Fruit fly (Drosophila melanogaster): ENCODE data around the gene CG5853.
A peak's percentile ranks its signal among the peaks of the same experiment; 100 is the strongest.

CG5853 gene

dm6 chr2L:9919949-9920348, 27.5 kb downstream of the CG5853 start, which contains the start of gene CG4594:
Gene CG4594, plus strand, starts transcription at chr2L:9920160.
- no peak for TF ChIP-seq CG11617 (GFP tag; optimal IDR thresholded peaks at IDR 0.05)

dm6 chr2L:9919218-9919617, 28.2 kb downstream of the CG5853 start:
- TF ChIP-seq CG14711 (tag; optimal IDR thresholded peaks at IDR 0.05) (no peak), CG7101 (tag; optimal IDR thresholded peaks at IDR 0.05) (no peak), Clk (GFP tag; optimal IDR thresholded peaks at IDR 0.05) (no peak), CG7045 (GFP tag; optimal IDR thresholded peaks at IDR 0.05) (no peak), pad (GFP tag; optimal IDR thresholded peaks at IDR 0.05) (no peak), kay (GFP tag; ENCODE audit: borderline replicate concordance) (no peak)

dm6 chr2L:9918020-9918959, 29.2 kb downstream of the CG5853 start, which contains the start of the genes CG5885 and CG4598:
Gene CG5885, minus strand, starts transcription at chr2L:9918330.
Gene CG4598, plus strand, starts transcription at chr2L:9918618.
- TF ChIP-seq tj (GFP tag; optimal IDR thresholded peaks at IDR 0.05) (peak; percentile 46), Clk (GFP tag; optimal IDR thresholded peaks at IDR 0.05) (peak; percentile 23), Hr96 (GFP tag; optimal IDR thresholded peaks at IDR 0.05) (peak; percentile 62), kay (GFP tag; ENCODE audit: borderline replicate concordance) (no peak), CG1620 (GFP tag; optimal IDR thresholded peaks at IDR 0.05) (peak; percentile 60), CG7101 (tag; optimal IDR thresholded peaks at IDR 0.05) (peak; percentile 70), CG5204 (GFP tag; optimal IDR thresholded peaks at IDR 0.05) (peak; percentile 63), Crg-1 (GFP tag; optimal IDR thresholded peaks at IDR 0.05) (peak; percentile 34), CG14711 (tag; optimal IDR thresholded peaks at IDR 0.05) (peak; percentile 42), toe (GFP tag; optimal IDR thresholded peaks at IDR 0.05) (peak; percentile 76), CG7045 (GFP tag; optimal IDR thresholded peaks at IDR 0.05) (peak; percentile 68), cic (GFP tag; optimal IDR thresholded peaks at IDR 0.05) (peak; percentile 33), bab1 (GFP tag; optimal IDR thresholded peaks at IDR 0.05) (peak; percentile 45), CG12768 (GFP tag; optimal IDR thresholded peaks at IDR 0.05) (peak; percentile 77), CG33017 (tag; optimal IDR thresholded peaks at IDR 0.05) (peak; percentile 77), Mnt (GFP tag; optimal IDR thresholded peaks at IDR 0.05) (peak; percentile 18), ovo (GFP tag; optimal IDR thresholded peaks at IDR 0.05) (no peak), cnc (optimal IDR thresholded peaks at IDR 0.05) (no peak), pad (GFP tag; optimal IDR thresholded peaks at IDR 0.05) (peak; percentile 23), CG11617 (GFP tag; optimal IDR thresholded peaks at IDR 0.05) (peak; percentile 79)

dm6 chr2L:9915011-9915850, 32.2 kb downstream of the CG5853 start, which contains the start of gene yip2:
Gene yip2, plus strand, starts transcription at chr2L:9915253.
- TF ChIP-seq CG12768 (GFP tag; optimal IDR thresholded peaks at IDR 0.05) (peak; percentile 100), CG7101 (tag; optimal IDR thresholded peaks at IDR 0.05) (peak; percentile 70), Hr96 (GFP tag; optimal IDR thresholded peaks at IDR 0.05) (peak; percentile 99), pad (GFP tag; optimal IDR thresholded peaks at IDR 0.05) (peak; percentile 61), CG14711 (tag; optimal IDR thresholded peaks at IDR 0.05) (peak; percentile 45), Mnt (GFP tag; optimal IDR thresholded peaks at IDR 0.05) (peak; percentile 82), ovo (GFP tag; optimal IDR thresholded peaks at IDR 0.05) (peak; percentile 49), tj (GFP tag; optimal IDR thresholded peaks at IDR 0.05) (peak; percentile 88), cnc (optimal IDR thresholded peaks at IDR 0.05) (peak in 1 of 2 experiments; percentile 7), kay (GFP tag; ENCODE audit: borderline replicate concordance) (no peak), CG7045 (GFP tag; optimal IDR thresholded peaks at IDR 0.05) (peak; percentile 93), Clk (GFP tag; optimal IDR thresholded peaks at IDR 0.05) (peak; percentile 90), CG1620 (GFP tag; optimal IDR thresholded peaks at IDR 0.05) (peak; percentile 50), cic (GFP tag; optimal IDR thresholded peaks at IDR 0.05) (peak; percentile 91), bab1 (GFP tag; optimal IDR thresholded peaks at IDR 0.05) (peak; percentile 81), CG5204 (GFP tag; optimal IDR thresholded peaks at IDR 0.05) (peak; percentile 97), toe (GFP tag; optimal IDR thresholded peaks at IDR 0.05) (peak; percentile 99), Crg-1 (GFP tag; optimal IDR thresholded peaks at IDR 0.05) (peak; percentile 65), CG33017 (tag; optimal IDR thresholded peaks at IDR 0.05) (peak; percentile 74), CG11617 (GFP tag; optimal IDR thresholded peaks at IDR 0.05) (peak; percentile 95)

- TF ChIP-seq tj (GFP tag; optimal IDR thresholded peaks at IDR 0.05) (no peak), Clk (GFP tag; optimal IDR thresholded peaks at IDR 0.05) (no peak), CG7101 (tag; optimal IDR thresholded peaks at IDR 0.05) (no peak), CG5204 (GFP tag; optimal IDR thresholded peaks at IDR 0.05) (no peak), CG11617 (GFP tag; optimal IDR thresholded peaks at IDR 0.05) (no peak), pad (GFP tag; optimal IDR thresholded peaks at IDR 0.05) (no peak), CG33017 (tag; optimal IDR thresholded peaks at IDR 0.05) (no peak), CG12768 (GFP tag; optimal IDR thresholded peaks at IDR 0.05) (no peak), CG14711 (tag; optimal IDR thresholded peaks at IDR 0.05) (peak; percentile 95), Crg-1 (GFP tag; optimal IDR thresholded peaks at IDR 0.05) (no peak), kay (GFP tag; ENCODE audit: borderline replicate concordance) (no peak), ovo (GFP tag; optimal IDR thresholded peaks at IDR 0.05) (no peak), Mnt (GFP tag; optimal IDR thresholded peaks at IDR 0.05) (peak; percentile 17), cic (GFP tag; optimal IDR thresholded peaks at IDR 0.05) (no peak), Hr96 (GFP tag; optimal IDR thresholded peaks at IDR 0.05) (peak; percentile 21), cnc (optimal IDR thresholded peaks at IDR 0.05) (no peak), CG7045 (GFP tag; optimal IDR thresholded peaks at IDR 0.05) (no peak), bab1 (GFP tag; optimal IDR thresholded peaks at IDR 0.05) (no peak)
Measured at dm6 chr2L:9912570-9913260, 34.7 kb downstream of the CG5853 start, which contains the start of the genes Etl1 and Srp54. Gene Etl1, minus strand, starts transcription at chr2L:9912608. Gene Srp54, plus strand, starts transcription at chr2L:9912911.
